Worm (Caenorhabditis elegans) whole organism, young adult: ENCODE results near the gene W03C9.5.

ENCODE experiments used
- B0019.2 ChIP-seq: fragments of 200-800 bp; sonication (Bioruptor generic); conservative IDR thresholded peaks from 2 replicates; pipeline ENCODE4 v1.3.6; 2022; ENCODE audit warnings: missing genetic modification reagents, missing genetic modification characterization, missing compliant biosample characterization
- C06A6.2 ChIP-seq: fragments of 200-800 bp; sonication (Bioruptor generic); conservative IDR thresholded peaks from 2 replicates; pipeline ENCODE4 v1.3.6; 2022; ENCODE audit warnings: missing genetic modification characterization, missing compliant biosample characterization
- F10E7.11 ChIP-seq: sonication (generic microtip); optimal IDR thresholded peaks from 2 replicates; lab custom pipeline; 2017; ENCODE audit warnings: mild to moderate bottlenecking, missing genetic modification characterization, moderate library complexity, missing compliant biosample characterization
- F22D6.2 ChIP-seq: sonication (generic microtip); optimal IDR thresholded peaks from 2 replicates; lab custom pipeline; 2016; ENCODE audit warnings: mild to moderate bottlenecking, missing genetic modification characterization, missing compliant biosample characterization
- F37B4.10 ChIP-seq: fragments of 200-800 bp; sonication (Bioruptor generic); IDR thresholded peaks from 2 replicates; pipeline ENCODE4 v1.3.6; 2022; ENCODE audit warnings: missing genetic modification characterization, missing compliant biosample characterization
- F39B2.1 ChIP-seq: fragments of 200-800 bp; sonication (Bioruptor generic); IDR thresholded peaks from 2 replicates; pipeline ENCODE4 v1.3.6; 2022; ENCODE audit warnings: missing genetic modification reagents, missing genetic modification characterization, missing compliant biosample characterization
- T26A5.8 ChIP-seq: sonication (generic microtip); optimal IDR thresholded peaks from 2 replicates; lab custom pipeline; 2016; ENCODE audit warnings: missing genetic modification characterization, missing compliant biosample characterization
- Y53G8AR.9 ChIP-seq: fragments of 200-800 bp; sonication (Bioruptor generic); conservative IDR thresholded peaks from 2 replicates; pipeline ENCODE4 v1.3.6; 2022; ENCODE audit warnings: missing genetic modification reagents, missing genetic modification characterization, missing compliant biosample characterization
- Y56A3A.18 ChIP-seq: fragments of 200-800 bp; sonication (Bioruptor generic); IDR thresholded peaks from 2 replicates; pipeline ENCODE4 v1.3.6; 2022; ENCODE audit warnings: missing genetic modification reagents, missing genetic modification characterization, missing compliant biosample characterization
- Y67H2A.10 ChIP-seq: fragments of 200-800 bp; sonication (Bioruptor generic); conservative IDR thresholded peaks from 2 replicates; pipeline ENCODE4 v1.3.6; 2022; ENCODE audit warnings: missing genetic modification reagents, missing genetic modification characterization, missing compliant biosample characterization
- Y79H2A.3 ChIP-seq: fragments of 200-800 bp; sonication (Bioruptor generic); conservative IDR thresholded peaks from 2 replicates; pipeline ENCODE4 v1.3.6; 2022; ENCODE audit warnings: missing genetic modification reagents, missing genetic modification characterization, missing compliant biosample characterization
- ZK185.1 ChIP-seq: sonication (generic microtip); optimal IDR thresholded peaks from 2 replicates; lab custom pipeline; 2016; ENCODE audit warnings: mild to moderate bottlenecking, missing genetic modification characterization, missing compliant biosample characterization; ENCODE audit not compliant: poor library complexity, severe bottlenecking
- aptf-2 ChIP-seq: fragments of 200-800 bp; sonication (Bioruptor generic); conservative IDR thresholded peaks from 2 replicates; pipeline ENCODE4 v1.3.6; 2022; ENCODE audit warnings: missing genetic modification reagents, missing genetic modification characterization, missing compliant biosample characterization
- athp-1 ChIP-seq: sonication (generic microtip); optimal IDR thresholded peaks from 2 replicates; lab custom pipeline; 2017; ENCODE audit warnings: mild to moderate bottlenecking, missing genetic modification characterization, missing compliant biosample characterization
- attf-3 ChIP-seq: fragments of 200-800 bp; sonication (Bioruptor generic); conservative IDR thresholded peaks from 2 replicates; pipeline ENCODE4 v1.3.6; 2022; ENCODE audit warnings: missing genetic modification reagents, missing genetic modification characterization, missing compliant biosample characterization
- attf-6 ChIP-seq: fragments of 200-800 bp; sonication (Bioruptor generic); IDR thresholded peaks from 2 replicates; pipeline ENCODE4 v1.3.6; 2022; ENCODE audit warnings: missing genetic modification reagents, missing genetic modification characterization, missing compliant biosample characterization
- ceh-27 ChIP-seq: fragments of 200-800 bp; sonication (Bioruptor generic); optimal IDR thresholded peaks from 2 replicates; lab custom pipeline; 2018; ENCODE audit warnings: mild to moderate bottlenecking, missing genetic modification characterization, moderate library complexity, missing compliant biosample characterization
- ceh-40 ChIP-seq: fragments of 200-800 bp; sonication (Bioruptor generic); IDR thresholded peaks from 2 replicates; pipeline ENCODE4 v1.3.6; 2022; ENCODE audit warnings: missing genetic modification characterization, missing compliant biosample characterization
- ceh-91 ChIP-seq: fragments of 200-800 bp; sonication (Bioruptor generic); IDR thresholded peaks from 2 replicates; pipeline ENCODE4 v1.3.6; 2022; ENCODE audit warnings: missing genetic modification reagents, missing genetic modification characterization, missing compliant biosample characterization
- chd-7 ChIP-seq: sonication (generic microtip); optimal IDR thresholded peaks from 2 replicates; lab custom pipeline; 2016; ENCODE audit warnings: mild to moderate bottlenecking, missing genetic modification characterization, moderate library complexity, missing compliant biosample characterization
- dox-1 ChIP-seq: fragments of 200-800 bp; sonication (Bioruptor generic); IDR thresholded peaks from 2 replicates; pipeline ENCODE4 v1.3.6; 2022; ENCODE audit warnings: missing genetic modification reagents, missing genetic modification characterization, missing compliant biosample characterization
- dpl-1 ChIP-seq: fragments of 150-350 bp; optimal IDR thresholded peaks from 2 replicates; lab custom pipeline; 2014; ENCODE audit warnings: missing biosample characterization, missing genetic modification reagents, missing genetic modification characterization
- ekl-4 ChIP-seq: fragments of 200-800 bp; sonication (Bioruptor generic); IDR thresholded peaks from 2 replicates; pipeline ENCODE4 v1.3.6; 2022; ENCODE audit warnings: missing genetic modification reagents, missing genetic modification characterization, missing compliant biosample characterization
- hrde-1 ChIP-seq: sonication (generic microtip); optimal IDR thresholded peaks from 2 replicates; lab custom pipeline; 2016; ENCODE audit warnings: missing genetic modification characterization, mild to moderate bottlenecking, missing compliant biosample characterization, moderate library complexity, missing genotype, missing genetic modification reagents, borderline replicate concordance
- lin-35 ChIP-seq, 3 experiments: fragments of 150-350 bp in 2 of 3; sonication (generic microtip) in 1 of 3; optimal IDR thresholded peaks; 2 replicates each; lab custom pipeline; 2014 to 2018; ENCODE audit warnings: missing biosample characterization in 3 of 3, missing genetic modification characterization in 3 of 3, missing genetic modification reagents in 3 of 3
- lin-54 ChIP-seq: fragments of 200-800 bp; sonication (Bioruptor generic); optimal IDR thresholded peaks from 2 replicates; lab custom pipeline; 2018; ENCODE audit warnings: mild to moderate bottlenecking, missing genetic modification characterization, missing compliant biosample characterization
- lir-1 ChIP-seq: fragments of 200-800 bp; sonication (Bioruptor generic); conservative IDR thresholded peaks from 2 replicates; pipeline ENCODE4 v1.3.6; 2022; ENCODE audit warnings: missing genetic modification reagents, missing genetic modification characterization, missing compliant biosample characterization
- madf-10 ChIP-seq: sonication (generic microtip); optimal IDR thresholded peaks from 2 replicates; lab custom pipeline; 2016; ENCODE audit warnings: mild to moderate bottlenecking, missing genetic modification characterization, missing compliant biosample characterization
- madf-3 ChIP-seq: fragments of 200-800 bp; sonication (Bioruptor generic); IDR thresholded peaks from 2 replicates; pipeline ENCODE4 v1.3.6; 2022; ENCODE audit warnings: missing genetic modification reagents, missing genetic modification characterization, missing compliant biosample characterization
- madf-6 ChIP-seq: fragments of 200-800 bp; sonication (Bioruptor generic); IDR thresholded peaks from 2 replicates; pipeline ENCODE4 v1.3.6; 2022; ENCODE audit warnings: missing genetic modification reagents, missing genetic modification characterization, missing compliant biosample characterization
- madf-8 ChIP-seq: fragments of 200-800 bp; sonication (Bioruptor generic); conservative IDR thresholded peaks from 2 replicates; pipeline ENCODE4 v1.3.6; 2022; ENCODE audit warnings: missing genetic modification reagents, missing genetic modification characterization, missing compliant biosample characterization
- mes-4 ChIP-seq: sonication (generic microtip); optimal IDR thresholded peaks from 2 replicates; lab custom pipeline; 2016; ENCODE audit warnings: missing genotype, missing genetic modification characterization, missing compliant biosample characterization
- nfya-1 ChIP-seq: sonication (generic microtip); optimal IDR thresholded peaks from 2 replicates; lab custom pipeline; 2017; ENCODE audit warnings: antibody characterized with exemption, missing compliant biosample characterization, missing genetic modification characterization, borderline replicate concordance; ENCODE audit not compliant: insufficient read depth
- nfya-2 ChIP-seq: fragments of 200-800 bp; sonication (Bioruptor generic); IDR thresholded peaks from 2 replicates; pipeline ENCODE4 v1.3.6; 2022; ENCODE audit warnings: missing genetic modification reagents, missing genetic modification characterization, missing compliant biosample characterization
- nhr-27 ChIP-seq: fragments of 200-800 bp; sonication (Bioruptor generic); optimal IDR thresholded peaks from 2 replicates; lab custom pipeline; 2018; ENCODE audit warnings: mild to moderate bottlenecking, missing genetic modification characterization, moderate library complexity, missing compliant biosample characterization
- nhr-90 ChIP-seq: sonication (generic microtip); optimal IDR thresholded peaks from 2 replicates; lab custom pipeline; 2016; ENCODE audit warnings: missing genotype, mild to moderate bottlenecking, missing genetic modification characterization, missing compliant biosample characterization
- repo-1 ChIP-seq: sonication (generic microtip); optimal IDR thresholded peaks from 2 replicates; lab custom pipeline; 2017; ENCODE audit warnings: mild to moderate bottlenecking, missing genetic modification characterization, missing compliant biosample characterization
- snpc-1.3 ChIP-seq: sonication (generic microtip); optimal IDR thresholded peaks from 2 replicates; lab custom pipeline; 2017; ENCODE audit warnings: missing genetic modification characterization, mild to moderate bottlenecking, missing compliant biosample characterization, antibody characterized with exemption, moderate library complexity, missing genotype, missing genetic modification reagents; ENCODE audit not compliant: insufficient read depth
- tbx-9 ChIP-seq: sonication (generic microtip); optimal IDR thresholded peaks from 2 replicates; lab custom pipeline; 2016; ENCODE audit warnings: borderline replicate concordance, missing genetic modification characterization, inconsistent platforms, missing compliant biosample characterization
- tlf-1 ChIP-seq: fragments of 200-800 bp; sonication (Bioruptor generic); optimal IDR thresholded peaks from 2 replicates; lab custom pipeline; 2018; ENCODE audit warnings: mild to moderate bottlenecking, missing genetic modification characterization, missing compliant biosample characterization
- unc-130 ChIP-seq: sonication (generic microtip); optimal IDR thresholded peaks from 2 replicates; lab custom pipeline; 2016; ENCODE audit warnings: missing genetic modification reagents, missing genetic modification characterization, missing compliant biosample characterization
- zim-3 ChIP-seq: sonication (generic microtip); optimal IDR thresholded peaks from 2 replicates; lab custom pipeline; 2017; ENCODE audit warnings: mild to moderate bottlenecking, missing genetic modification characterization, moderate library complexity, missing compliant biosample characterization
- ztf-26 ChIP-seq: sonication (generic microtip); optimal IDR thresholded peaks from 2 replicates; lab custom pipeline; 2017; ENCODE audit warnings: missing genetic modification characterization, missing compliant biosample characterization

W03C9.5 gene

ce11 chrII:11974048-11974995, 7.0 kb upstream of the W03C9.5 start (continued):
- TF ChIP-seq madf-3 (GFP tag; lab: Robert Waterston, UW): no peak
- TF ChIP-seq chd-7: peak; percentile 68
- no peak for TF ChIP-seq attf-6 (GFP tag; lab: Robert Waterston, UW)
- peak; percentile 60 for TF ChIP-seq F10E7.11 (tag; lab: Kevin White, UChicago)
- TF ChIP-seq mes-4 (tag; lab: Kevin White, UChicago): no peak
- TF ChIP-seq zim-3 (tag; lab: Kevin White, UChicago): peak; percentile 75
- peak; percentile 74 for TF ChIP-seq madf-8 (GFP tag; lab: Robert Waterston, UW)
- TF ChIP-seq ekl-4 (GFP tag; lab: Robert Waterston, UW): no peak; the same call in 1 of the 2 replicates
- no peak; the same call in 1 of the 2 replicates for TF ChIP-seq lir-1 (GFP tag; lab: Robert Waterston, UW)
- no peak for TF ChIP-seq F39B2.1
- no peak for TF ChIP-seq Y53G8AR.9
- TF ChIP-seq Y67H2A.10 (GFP tag; lab: Robert Waterston, UW): no peak
- peak; percentile 47; the same call in 1 of the 2 replicates for TF ChIP-seq Y56A3A.18 (GFP tag; lab: Robert Waterston, UW)
- TF ChIP-seq ztf-26 (tag; lab: Kevin White, UChicago): peak; percentile 44
- TF ChIP-seq hrde-1: peak; percentile 49
- TF ChIP-seq snpc-1.3 (tag; lab: Kevin White, UChicago): no peak
- no peak for TF ChIP-seq tlf-1
- peak; percentile 8 for TF ChIP-seq dpl-1 (GFP tag; lab: Kevin White, UChicago)
- no peak for TF ChIP-seq madf-10 (tag; lab: Kevin White, UChicago)
- TF ChIP-seq aptf-2 (GFP tag; lab: Robert Waterston, UW): 0 out of 2 replicates have a peak, but pooled peaks have one; percentile 19
- peak; percentile 36 for TF ChIP-seq repo-1 (tag; lab: Kevin White, UChicago)
- no peak for TF ChIP-seq ceh-27 (GFP tag; lab: Kevin White, UChicago)
- TF ChIP-seq dox-1 (GFP tag; lab: Robert Waterston, UW): peak; percentile 35; the same call in 1 of the 2 replicates
- no peak for TF ChIP-seq nhr-90 (tag; lab: Kevin White, UChicago)
- TF ChIP-seq T26A5.8 (tag; lab: Kevin White, UChicago): no peak
- no peak for TF ChIP-seq tbx-9
- TF ChIP-seq nfya-2: no peak
- TF ChIP-seq ZK185.1 (tag; lab: Kevin White, UChicago): peak; percentile 43
- TF ChIP-seq Y79H2A.3 (GFP tag; lab: Robert Waterston, UW): 0 out of 2 replicates have a peak, but pooled peaks have one; percentile 32
- TF ChIP-seq B0019.2 (GFP tag; lab: Robert Waterston, UW): no peak
- TF ChIP-seq unc-130: no peak
- TF ChIP-seq ceh-91: peak; percentile 59
- TF ChIP-seq ceh-40 (GFP tag; lab: Robert Waterston, UW): no peak
- TF ChIP-seq lin-35 (GFP tag; optimal IDR thresholded peaks at IDR 0.05; lab: Kevin White, UChicago): peak in 1 of 3 experiments; percentile 22
- 0 out of 2 replicates have a peak, but pooled peaks have one; percentile 28 for TF ChIP-seq attf-3 (GFP tag; lab: Robert Waterston, UW)
- TF ChIP-seq F22D6.2 (tag; lab: Kevin White, UChicago): no peak
- TF ChIP-seq nfya-1 (tag; lab: Kevin White, UChicago): no peak
- no peak for TF ChIP-seq C06A6.2 (GFP tag; lab: Robert Waterston, UW)
- TF ChIP-seq athp-1 (tag; lab: Kevin White, UChicago): peak; percentile 72
- peak; percentile 17 for TF ChIP-seq nhr-27
- peak; percentile 50 for TF ChIP-seq lin-54 (GFP tag; lab: Kevin White, UChicago)
- TF ChIP-seq madf-6 (GFP tag; lab: Robert Waterston, UW): peak; percentile 93
- TF ChIP-seq F37B4.10 (GFP tag; lab: Robert Waterston, UW): 0 out of 2 replicates have a peak, but pooled peaks have one; percentile 58
